Fruit fly (Drosophila melanogaster) whole organism, embryonic: ENCODE results near the gene Nep2.

ENCODE experiments used
- Atf3 ChIP-seq: fragments of 200-800 bp; sonication (Bioruptor generic); optimal IDR thresholded peaks from 3 replicates; lab custom pipeline; 2016; ENCODE audit warnings: missing biosample characterization, missing genetic modification characterization
- Atf6 ChIP-seq: fragments of 200-800 bp; sonication (Bioruptor generic); IDR thresholded peaks from 2 replicates; pipeline ENCODE4 v1.3.6; 2022; ENCODE audit warnings: missing biosample characterization, missing genetic modification characterization
- C15 ChIP-seq: fragments of 200-800 bp; sonication (Bioruptor generic); IDR thresholded peaks from 3 replicates; pipeline ENCODE4 v1.3.6; 2022; ENCODE audit warnings: missing biosample characterization, missing genetic modification characterization
- CG14050 ChIP-seq: fragments of 200-800 bp; sonication (Bioruptor generic); IDR thresholded peaks from 3 replicates; pipeline ENCODE4 v1.3.6; 2022; ENCODE audit warnings: missing biosample characterization, missing genetic modification characterization
- CG14667 ChIP-seq: fragments of 200-800 bp; sonication (Bioruptor generic); IDR thresholded peaks from 2 replicates; pipeline ENCODE4 v1.3.6; 2022; ENCODE audit warnings: missing biosample characterization, missing genetic modification characterization
- CG14710 ChIP-seq: fragments of 200-800 bp; sonication (Bioruptor generic); optimal IDR thresholded peaks from 3 replicates; lab custom pipeline; 2019; ENCODE audit warnings: missing biosample characterization, mild to moderate bottlenecking, missing genetic modification characterization, moderate library complexity
- CG17361 ChIP-seq: fragments of 200-800 bp; sonication (Bioruptor generic); IDR thresholded peaks from 3 replicates; pipeline ENCODE4 v1.3.6; 2022; ENCODE audit warnings: missing biosample characterization, missing genetic modification characterization
- CG17802 ChIP-seq: fragments of 200-800 bp; sonication (Bioruptor generic); optimal IDR thresholded peaks from 2 replicates; lab custom pipeline; 2018; ENCODE audit warnings: missing biosample characterization, mild to moderate bottlenecking, missing genetic modification characterization, moderate library complexity
- CG18599 ChIP-seq: fragments of 200-800 bp; sonication (Bioruptor generic); optimal IDR thresholded peaks from 3 replicates; lab custom pipeline; 2017; ENCODE audit warnings: missing biosample characterization, missing genetic modification characterization, mild to moderate bottlenecking, moderate library complexity, missing genetic modification reagents
- CG34224 ChIP-seq: fragments of 200-800 bp; sonication (Bioruptor generic); IDR thresholded peaks from 3 replicates; pipeline ENCODE4 v1.3.6; 2022; ENCODE audit warnings: missing biosample characterization, missing genetic modification characterization; ENCODE audit not compliant: partially characterized antibody
- CG7556 ChIP-seq: fragments of 200-800 bp; sonication (Bioruptor generic); optimal IDR thresholded peaks from 2 replicates; lab custom pipeline; 2017; ENCODE audit warnings: missing biosample characterization, mild to moderate bottlenecking, missing genetic modification characterization
- CG7745 ChIP-seq: fragments of 200-800 bp; sonication (Bioruptor generic); optimal IDR thresholded peaks from 2 replicates; lab custom pipeline; 2018; ENCODE audit warnings: missing biosample characterization, mild to moderate bottlenecking, missing genetic modification characterization, moderate library complexity
- Dbx ChIP-seq: fragments of 200-800 bp; sonication (Bioruptor generic); IDR thresholded peaks from 3 replicates; pipeline ENCODE4 v1.3.6; 2022; ENCODE audit warnings: missing biosample characterization, missing genetic modification characterization
- Dll ChIP-seq: fragments of 200-800 bp; sonication (Bioruptor generic); IDR thresholded peaks from 4 replicates; pipeline ENCODE4 v1.3.6; 2022; ENCODE audit warnings: missing biosample characterization, missing genetic modification characterization; ENCODE audit not compliant: partially characterized antibody
- Drgx ChIP-seq: fragments of 200-800 bp; sonication (Bioruptor generic); IDR thresholded peaks from 2 replicates; pipeline ENCODE4 v1.3.6; 2022; ENCODE audit warnings: missing biosample characterization, missing genetic modification characterization
- HHEX ChIP-seq: fragments of 200-800 bp; sonication (Bioruptor generic); optimal IDR thresholded peaks from 3 replicates; lab custom pipeline; 2017; ENCODE audit warnings: missing biosample characterization, mild to moderate bottlenecking, missing genetic modification characterization, missing genetic modification reagents
- HmgZ ChIP-seq: fragments of 200-800 bp; sonication (Bioruptor generic); optimal IDR thresholded peaks from 2 replicates; lab custom pipeline; 2018; ENCODE audit warnings: missing biosample characterization, mild to moderate bottlenecking, missing genetic modification characterization
- Med ChIP-seq: fragments of 200-800 bp; sonication (Bioruptor generic); peaks from one replicate; lab custom pipeline; 2016; ENCODE audit warnings: missing biosample characterization, missing genetic modification characterization, mild to moderate bottlenecking, inconsistent platforms, moderate library complexity
- Meics ChIP-seq: fragments of 200-800 bp; sonication (Bioruptor generic); optimal IDR thresholded peaks from 2 replicates; lab custom pipeline; 2017; ENCODE audit warnings: missing biosample characterization, mild to moderate bottlenecking, missing genetic modification characterization
- Opbp ChIP-seq: fragments of 200-800 bp; sonication (Bioruptor generic); IDR thresholded peaks from 3 replicates; pipeline ENCODE4 v1.3.6; 2022; ENCODE audit warnings: missing biosample characterization, missing genetic modification characterization; ENCODE audit not compliant: partially characterized antibody
- Pdp1 ChIP-seq, 2 experiments: fragments of 200-800 bp; sonication (Bioruptor generic); optimal IDR thresholded peaks; 3 replicates each; lab custom pipeline; 2016; ENCODE audit warnings: missing biosample characterization in 2 of 2, missing genetic modification characterization in 2 of 2, mild to moderate bottlenecking in 1 of 2, moderate library complexity in 1 of 2
- Sry-δ ChIP-seq: fragments of 200-800 bp; sonication (Bioruptor generic); optimal IDR thresholded peaks from 2 replicates; lab custom pipeline; 2016; ENCODE audit warnings: missing biosample characterization, missing genetic modification characterization
- Ssrp ChIP-seq: fragments of 200-800 bp; sonication (Bioruptor generic); optimal IDR thresholded peaks from 2 replicates; lab custom pipeline; 2018; ENCODE audit warnings: missing biosample characterization, mild to moderate bottlenecking, missing genetic modification characterization, moderate library complexity
- abd-A ChIP-seq: fragments of 200-800 bp; sonication (Bioruptor generic); optimal IDR thresholded peaks from 3 replicates; lab custom pipeline; 2019; ENCODE audit warnings: missing biosample characterization, mild to moderate bottlenecking, missing genetic modification characterization, moderate library complexity
- amos ChIP-seq: fragments of 200-800 bp; sonication (Bioruptor generic); IDR thresholded peaks from 2 replicates; pipeline ENCODE4 v1.3.6; 2022; ENCODE audit warnings: missing biosample characterization, missing genetic modification characterization; ENCODE audit not compliant: partially characterized antibody
- ato ChIP-seq: fragments of 200-800 bp; sonication (Bioruptor generic); IDR thresholded peaks from 2 replicates; pipeline ENCODE4 v1.3.6; 2022; ENCODE audit warnings: missing biosample characterization, missing genetic modification characterization; ENCODE audit not compliant: partially characterized antibody
- chinmo ChIP-seq: fragments of 200-800 bp; sonication (Bioruptor generic); IDR thresholded peaks from 4 replicates; pipeline ENCODE4 v1.3.6; 2022; ENCODE audit warnings: missing biosample characterization, missing genetic modification characterization; ENCODE audit not compliant: partially characterized antibody
- chm ChIP-seq: fragments of 200-800 bp; sonication (Bioruptor generic); IDR thresholded peaks from 2 replicates; pipeline ENCODE4 v1.3.6; 2022; ENCODE audit warnings: missing biosample characterization, missing genetic modification characterization
- cwo ChIP-seq: fragments of 200-800 bp; sonication (Bioruptor generic); optimal IDR thresholded peaks from 3 replicates; lab custom pipeline; 2017; ENCODE audit warnings: missing biosample characterization, missing genetic modification characterization, mild to moderate bottlenecking, moderate library complexity, missing genetic modification reagents
- dmrt11E ChIP-seq: fragments of 200-800 bp; sonication (Bioruptor generic); optimal IDR thresholded peaks from 3 replicates; lab custom pipeline; 2018; ENCODE audit warnings: missing biosample characterization, mild to moderate bottlenecking, missing genetic modification characterization, moderate library complexity
- gcm ChIP-seq: fragments of 200-800 bp; sonication (Bioruptor generic); optimal IDR thresholded peaks from 2 replicates; lab custom pipeline; 2019; ENCODE audit warnings: missing biosample characterization, mild to moderate bottlenecking, missing genetic modification characterization, moderate library complexity
- hbn ChIP-seq: fragments of 200-800 bp; sonication (Bioruptor generic); IDR thresholded peaks from 2 replicates; pipeline ENCODE4 v1.3.6; 2022; ENCODE audit warnings: missing biosample characterization, missing genetic modification characterization; ENCODE audit not compliant: partially characterized antibody
- kay ChIP-seq: fragments of 200-800 bp; sonication (Bioruptor generic); optimal IDR thresholded peaks from 2 replicates; lab custom pipeline; 2016; ENCODE audit warnings: missing biosample characterization, missing genetic modification characterization
- ken ChIP-seq: fragments of 200-800 bp; sonication (Bioruptor generic); IDR thresholded peaks from 3 replicates; pipeline ENCODE4 v1.3.6; 2022; ENCODE audit warnings: missing biosample characterization, missing genetic modification characterization
- lbe ChIP-seq: fragments of 200-800 bp; sonication (Bioruptor generic); optimal IDR thresholded peaks from 2 replicates; lab custom pipeline; 2016; ENCODE audit warnings: missing biosample characterization, mild to moderate bottlenecking, missing genetic modification characterization
- mam ChIP-seq: fragments of 200-800 bp; sonication (Bioruptor generic); optimal IDR thresholded peaks from 3 replicates; lab custom pipeline; 2016; ENCODE audit warnings: missing biosample characterization, missing genetic modification characterization
- nerfin-1 ChIP-seq: fragments of 200-800 bp; sonication (Bioruptor generic); optimal IDR thresholded peaks from 3 replicates; lab custom pipeline; 2019; ENCODE audit warnings: missing biosample characterization, mild to moderate bottlenecking, missing genetic modification characterization, moderate library complexity
- nmo ChIP-seq: fragments of 200-800 bp; sonication (Bioruptor generic); optimal IDR thresholded peaks from 2 replicates; lab custom pipeline; 2018; ENCODE audit warnings: missing biosample characterization, mild to moderate bottlenecking, missing genetic modification characterization, moderate library complexity
- nom ChIP-seq: fragments of 200-800 bp; sonication (Bioruptor generic); optimal IDR thresholded peaks from 2 replicates; lab custom pipeline; 2017; ENCODE audit warnings: missing biosample characterization, missing genetic modification characterization, mild to moderate bottlenecking, moderate library complexity, missing genetic modification reagents
- pan ChIP-seq, 4 experiments: fragments of >200 bp in 3 of 4; fragments of 200-800 bp in 1 of 4; sonication (Bioruptor generic) in 1 of 4; optimal IDR thresholded peaks in 3 of 4; IDR thresholded peaks in 1 of 4; 2 replicates each; pipeline versions ENCODE4 v1.3.6 to Lab custom; 2017 to 2022; ENCODE audit warnings: missing biosample characterization in 2 of 4, missing genetic modification characterization in 2 of 4, mixed read lengths in 1 of 4
- pzg ChIP-seq: fragments of 200-800 bp; sonication (Bioruptor generic); optimal IDR thresholded peaks from 3 replicates; lab custom pipeline; 2018; ENCODE audit warnings: missing biosample characterization, mild to moderate bottlenecking, missing genetic modification characterization, moderate library complexity
- rib ChIP-seq: fragments of 200-800 bp; sonication (Bioruptor generic); IDR thresholded peaks from 2 replicates; pipeline ENCODE4 v1.3.6; 2022; ENCODE audit warnings: missing biosample characterization, missing genetic modification characterization
- trh ChIP-seq: fragments of 200-800 bp; sonication (Bioruptor generic); optimal IDR thresholded peaks from 2 replicates; lab custom pipeline; 2016; ENCODE audit warnings: missing biosample characterization, missing genetic modification characterization

Gene Nep2

DNA sequence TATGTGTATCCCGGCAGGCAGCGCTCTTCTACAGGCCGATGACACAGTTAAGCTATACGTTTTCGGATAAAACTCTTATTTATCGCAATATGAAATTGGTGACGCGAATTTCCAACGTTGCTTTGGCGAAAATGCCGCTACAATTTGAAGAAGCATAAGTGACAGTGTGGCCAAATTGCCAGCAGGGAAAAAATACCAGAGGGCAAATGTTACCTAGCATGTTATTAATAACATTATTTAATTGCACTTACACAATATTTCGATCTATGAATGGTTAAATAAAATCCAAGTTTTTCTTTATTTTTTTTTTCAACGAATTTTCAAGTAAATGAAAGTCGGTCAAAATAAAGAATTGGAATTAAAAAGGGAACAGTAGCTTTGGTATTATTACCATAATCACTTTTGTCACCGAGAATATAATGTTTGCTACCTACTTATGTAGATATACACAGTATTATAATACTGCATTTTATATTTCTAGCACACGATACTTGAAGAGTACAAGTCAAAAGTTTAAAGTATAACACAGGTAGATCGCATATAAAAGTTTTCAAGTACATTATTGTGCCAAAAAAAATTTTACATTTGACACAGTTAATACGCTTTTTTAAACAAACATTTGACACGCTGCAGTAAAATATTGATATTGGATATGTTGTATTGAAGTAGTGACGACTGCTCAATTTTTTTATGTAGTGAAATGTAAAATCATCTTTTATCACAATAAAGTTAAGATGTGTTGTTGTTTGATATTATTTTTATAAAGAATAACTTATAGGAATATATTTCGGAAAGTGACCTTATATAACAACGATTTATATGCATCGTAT, 17.4 kb upstream of the Nep2 start, which contains the start of gene tacc (continued):
- TF ChIP-seq Dll (GFP tag; lab: Robert Waterston, UW), result 0 out of 4 replicates have a peak, but pooled peaks have one; percentile 31
- TF ChIP-seq Med, result peak; percentile 79
- 0 out of 3 replicates have a peak, but pooled peaks have one; percentile 23 for TF ChIP-seq Opbp (GFP tag; lab: Robert Waterston, UW)
- TF ChIP-seq Sry-δ (GFP tag; lab: Kevin White, UChicago), result peak; percentile 3
- TF ChIP-seq CG17802 (tag; lab: Kevin White, UChicago), result no peak
- no peak for TF ChIP-seq hbn (GFP tag; lab: Robert Waterston, UW)
- peak; percentile 45 for TF ChIP-seq pzg
- peak; percentile 40; the same call in 2 of the 3 replicates for TF ChIP-seq CG17361 (GFP tag; lab: Robert Waterston, UW)
- TF ChIP-seq nmo (GFP tag; lab: Kevin White, UChicago), result peak; percentile 12
- TF ChIP-seq Meics (GFP tag; lab: Kevin White, UChicago), result peak; percentile 40
- no peak for TF ChIP-seq kay
- TF ChIP-seq nerfin-1 (tag; lab: Kevin White, UChicago), result peak; percentile 3
- TF ChIP-seq CG34224 (GFP tag; lab: Robert Waterston, UW), result no peak

DNA sequence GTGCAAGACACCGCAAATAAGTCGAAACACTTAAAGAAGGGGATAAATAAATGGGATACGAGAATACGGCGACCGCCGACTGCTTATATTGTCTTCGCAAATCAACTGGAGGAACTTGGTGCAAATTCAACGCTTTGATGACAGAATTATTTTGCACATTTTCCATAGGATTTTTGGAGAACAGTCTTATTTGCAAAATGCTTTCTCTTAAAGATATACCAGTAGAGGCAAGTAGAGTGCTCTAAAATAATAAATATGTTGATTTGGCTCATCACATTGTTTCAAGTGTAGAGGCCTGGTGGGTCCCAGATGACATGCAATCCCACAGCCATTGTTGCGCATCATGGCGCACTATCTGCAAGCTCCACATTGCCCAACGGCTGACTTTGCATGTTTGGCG, 15.6 kb upstream of the Nep2 start:
- TF ChIP-seq Pdp1 (GFP tag; optimal IDR thresholded peaks at IDR 0.05; lab: Kevin White, UChicago) (no peak), dmrt11E (tag; lab: Kevin White, UChicago) (no peak), Atf6 (GFP tag; lab: Robert Waterston, UW) (no peak), Drgx (peak; percentile 43), gcm (GFP tag; lab: Kevin White, UChicago) (no peak), Opbp (GFP tag; lab: Robert Waterston, UW) (0 out of 3 replicates have a peak, but pooled peaks have one; percentile 18), pan (optimal IDR thresholded peaks at IDR 0.05; lab: Kevin White, UChicago) (no peak), pan (GFP tag; optimal IDR thresholded peaks at IDR 0.05 in 1 of 2, IDR thresholded peaks at IDR 0.05 in 1 of 2) (peak in 1 of 2 experiments; percentile 7)

DNA sequence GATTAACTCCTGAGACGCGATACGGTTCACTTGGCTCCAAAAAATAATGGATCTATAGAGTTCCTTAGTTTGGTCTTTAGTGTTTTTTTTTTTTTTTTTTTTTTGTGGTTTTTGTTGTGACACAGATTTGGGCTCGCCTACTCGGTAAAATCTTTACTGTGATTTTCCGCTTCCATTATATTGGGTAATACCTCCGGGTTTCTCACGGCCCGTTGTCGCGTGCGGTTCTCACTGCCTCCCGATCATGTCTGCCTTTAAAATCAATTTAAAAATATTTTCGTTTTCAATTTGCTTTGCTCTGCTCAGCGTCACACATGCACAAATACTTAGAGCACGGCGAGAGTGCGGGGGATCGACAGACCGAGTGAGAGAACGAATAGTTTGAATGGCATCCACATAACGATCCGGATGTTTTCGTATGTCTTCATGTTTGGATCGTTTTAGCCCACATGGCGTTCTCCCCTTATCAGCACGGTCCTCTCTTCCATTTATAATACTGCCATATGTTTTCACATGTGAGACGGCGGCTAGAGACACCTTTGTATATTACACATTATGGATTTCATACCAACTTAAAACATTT, 14.6 kb upstream of the Nep2 start:
- TF ChIP-seq mam (GFP tag; lab: Kevin White, UChicago) (no peak), chm (GFP tag; lab: Robert Waterston, UW) (no peak; the same call in 1 of the 2 replicates), cwo (peak; percentile 56), chinmo (GFP tag; lab: Robert Waterston, UW) (peak; percentile 89; the same call in 3 of the 4 replicates), nom (GFP tag; lab: Kevin White, UChicago) (no peak), Ssrp (tag; lab: Kevin White, UChicago) (no peak), Atf3 (GFP tag; lab: Kevin White, UChicago) (no peak), CG14667 (GFP tag; lab: Robert Waterston, UW) (no peak), Atf6 (GFP tag; lab: Robert Waterston, UW) (no peak), abd-A (no peak), CG7745 (no peak), HmgZ (tag; lab: Kevin White, UChicago) (peak; percentile 44), lbe (GFP tag; lab: Kevin White, UChicago) (no peak), rib (no peak), ato (GFP tag; lab: Robert Waterston, UW) (0 out of 2 replicates have a peak, but pooled peaks have one; percentile 22), CG18599 (GFP tag; lab: Kevin White, UChicago) (peak; percentile 46), CG14050 (no peak), CG14710 (tag; lab: Kevin White, UChicago) (no peak), ken (GFP tag; lab: Robert Waterston, UW) (no peak), HHEX (GFP tag; lab: Kevin White, UChicago) (no peak), CG7556 (GFP tag; lab: Kevin White, UChicago) (no peak), C15 (no peak), Dbx (GFP tag; lab: Robert Waterston, UW) (no peak), trh (GFP tag; lab: Kevin White, UChicago) (no peak), amos (GFP tag; lab: Robert Waterston, UW) (no peak)
